Fruit fly (Drosophila melanogaster): ENCODE data around the gene CG7488.

CG7488 gene

DNA sequence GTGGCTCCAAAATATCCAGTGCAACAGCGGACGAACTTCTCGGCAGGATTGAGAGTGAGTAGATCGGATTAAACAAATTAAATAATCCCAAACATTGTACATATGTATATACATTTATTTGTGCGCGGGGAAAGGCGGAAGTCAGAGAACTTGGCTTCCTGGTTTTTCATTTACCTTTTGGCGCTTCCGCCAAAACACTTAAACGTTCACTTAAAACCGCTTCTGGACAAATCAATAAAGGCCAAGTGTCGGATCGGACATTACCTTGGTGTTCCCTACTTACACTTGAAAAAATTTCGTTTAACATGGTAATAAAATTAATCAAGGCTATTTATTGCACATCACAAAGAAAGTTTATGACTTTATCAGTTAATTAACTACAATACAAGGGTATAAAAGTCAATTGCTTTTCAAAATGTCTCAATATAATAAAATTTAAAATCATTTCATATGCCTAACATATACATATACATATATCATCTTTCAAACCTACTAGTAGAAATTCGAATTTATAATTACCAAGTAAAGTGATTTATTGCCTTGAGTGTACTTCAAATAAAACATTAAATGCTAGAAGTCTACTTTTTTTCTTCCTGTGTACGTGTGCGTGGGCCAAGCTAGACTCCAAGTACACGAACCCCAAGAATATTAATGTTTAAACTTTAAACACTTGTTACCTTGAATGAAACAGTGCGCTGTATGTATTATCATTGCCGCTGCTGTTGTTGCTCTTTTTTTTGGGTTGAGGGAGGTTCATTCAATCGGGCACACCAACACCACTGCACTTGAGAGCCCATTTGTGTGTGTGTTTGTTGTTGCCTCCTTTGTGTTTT, 13.9 kb upstream of the CG7488 start (continued):
- no peak for TF ChIP-seq pzg (GFP tag; optimal IDR thresholded peaks at IDR 0.05)
- peak; percentile 69 for TF ChIP-seq CG13424 (tag; optimal IDR thresholded peaks at IDR 0.05)
- no peak for TF ChIP-seq CG13624 (GFP tag; optimal IDR thresholded peaks at IDR 0.05)
- peak; percentile 69 for TF ChIP-seq Rfx (GFP tag; IDR thresholded peaks at IDR 0.05)
- TF ChIP-seq CG11723 (GFP tag; optimal IDR thresholded peaks at IDR 0.05): peak; percentile 47
- peak; percentile 67 for TF ChIP-seq CG10267 (tag; optimal IDR thresholded peaks at IDR 0.05)
- no peak; the same call in 1 of the 2 replicates for TF ChIP-seq MBD-R2 (GFP tag; IDR thresholded peaks at IDR 0.05)
- no peak for TF ChIP-seq usp (GFP tag; optimal IDR thresholded peaks at IDR 0.05)
- TF ChIP-seq ase (GFP tag; IDR thresholded peaks at IDR 0.05): no peak; the same call in 2 of the 3 replicates
- peak; percentile 54 for TF ChIP-seq Ada2b (GFP tag; IDR thresholded peaks at IDR 0.05)
- no peak for TF ChIP-seq crp (GFP tag; optimal IDR thresholded peaks at IDR 0.05)
- no peak for TF ChIP-seq pita (GFP tag; optimal IDR thresholded peaks at IDR 0.05)
- no peak for TF ChIP-seq CG4617 (GFP tag; optimal IDR thresholded peaks at IDR 0.05; ENCODE audit: borderline replicate concordance)
- TF ChIP-seq Gsc (GFP tag; IDR thresholded peaks at IDR 0.05): no peak
- no peak for TF ChIP-seq CkIIα-i1 (GFP tag; IDR thresholded peaks at IDR 0.05)
- no peak for TF ChIP-seq abd-A (tag; optimal IDR thresholded peaks at IDR 0.05)
- no peak for TF ChIP-seq CG13123 (GFP tag; optimal IDR thresholded peaks at IDR 0.05)
- no peak for TF ChIP-seq CG9797 (GFP tag; optimal IDR thresholded peaks at IDR 0.05)
- peak; percentile 59 for TF ChIP-seq CG8924 (tag; optimal IDR thresholded peaks at IDR 0.05)
- no peak for TF ChIP-seq hb (GFP tag; IDR thresholded peaks at IDR 0.05; ENCODE audit: partially characterized antibody)
- peak; percentile 40 for TF ChIP-seq odd (GFP tag; optimal IDR thresholded peaks at IDR 0.05)
- TF ChIP-seq Side (GFP tag; optimal IDR thresholded peaks at IDR 0.05): no peak
- peak; percentile 18 for TF ChIP-seq da (GFP tag; optimal IDR thresholded peaks at IDR 0.05)
- TF ChIP-seq fu2 (GFP tag; optimal IDR thresholded peaks at IDR 0.05): no peak
- TF ChIP-seq CG2712 (tag; optimal IDR thresholded peaks at IDR 0.05): peak; percentile 73
- no peak for TF ChIP-seq run (tag; optimal IDR thresholded peaks at IDR 0.05)
- TF ChIP-seq p53 (GFP tag; optimal IDR thresholded peaks at IDR 0.05): peak; percentile 12
- TF ChIP-seq CoRest (tag; optimal IDR thresholded peaks at IDR 0.05): peak; percentile 83
- TF ChIP-seq CG15514 (GFP tag; optimal IDR thresholded peaks at IDR 0.05): peak; percentile 40
- no peak for TF ChIP-seq CG6791 (GFP tag; IDR thresholded peaks at IDR 0.05; ENCODE audit: partially characterized antibody)
- peak; percentile 5 for TF ChIP-seq lilli (GFP tag; optimal IDR thresholded peaks at IDR 0.05)
- TF ChIP-seq tll (GFP tag; optimal IDR thresholded peaks at IDR 0.05): no peak
- TF ChIP-seq ssp (GFP tag; IDR thresholded peaks at IDR 0.05): no peak
- TF ChIP-seq CG42726 (GFP tag; IDR thresholded peaks at IDR 0.05; ENCODE audit: partially characterized antibody): no peak
- TF ChIP-seq Awh (GFP tag; IDR thresholded peaks at IDR 0.05): peak; percentile 42; the same call in 1 of the 2 replicates
- TF ChIP-seq ara (GFP tag; IDR thresholded peaks at IDR 0.05): peak; percentile 60
- no peak for TF ChIP-seq ro (GFP tag; IDR thresholded peaks at IDR 0.05)
- no peak for TF ChIP-seq fd102C (GFP tag; optimal IDR thresholded peaks at IDR 0.05)
- TF ChIP-seq CG8281 (tag; optimal IDR thresholded peaks at IDR 0.05): peak; percentile 24
- no peak for TF ChIP-seq CG4282 (GFP tag; optimal IDR thresholded peaks at IDR 0.05)
- TF ChIP-seq Hey (tag; optimal IDR thresholded peaks at IDR 0.05): no peak
- TF ChIP-seq ham (GFP tag; IDR thresholded peaks at IDR 0.05): no peak
- TF ChIP-seq CG10565 (GFP tag; optimal IDR thresholded peaks at IDR 0.05): no peak
- TF ChIP-seq CG9932 (GFP tag; IDR thresholded peaks at IDR 0.05): peak; percentile 36
- no peak; the same call in 1 of the 2 replicates for TF ChIP-seq wdn (GFP tag; IDR thresholded peaks at IDR 0.05)
- no peak for TF ChIP-seq h (optimal IDR thresholded peaks at IDR 0.05)
- TF ChIP-seq maf-S (GFP tag; optimal IDR thresholded peaks at IDR 0.05): no peak
- TF ChIP-seq twi (tag; optimal IDR thresholded peaks at IDR 0.05): no peak
- no peak for TF ChIP-seq Opbp (GFP tag; IDR thresholded peaks at IDR 0.05; ENCODE audit: partially characterized antibody)

Measured in whole organism, embryonic.